Worm (Caenorhabditis elegans) whole organism, young adult: ENCODE results near the gene clc-32.

Experiments used
- B0336.3 ChIP-seq: fragments of 200-800 bp; sonication (Bioruptor generic); IDR thresholded peaks from 2 replicates; pipeline ENCODE4 v1.3.6; 2022; ENCODE audit warnings: missing genetic modification characterization, missing compliant biosample characterization
- D2030.7 ChIP-seq: fragments of 200-800 bp; sonication (Bioruptor generic); IDR thresholded peaks from 2 replicates; pipeline ENCODE4 v1.3.6; 2022; ENCODE audit warnings: missing genetic modification reagents, missing genetic modification characterization, missing compliant biosample characterization
- F22D6.2 ChIP-seq: sonication (generic microtip); optimal IDR thresholded peaks from 2 replicates; lab custom pipeline; 2016; ENCODE audit warnings: mild to moderate bottlenecking, missing genetic modification characterization, missing compliant biosample characterization
- F37B4.10 ChIP-seq: fragments of 200-800 bp; sonication (Bioruptor generic); IDR thresholded peaks from 2 replicates; pipeline ENCODE4 v1.3.6; 2022; ENCODE audit warnings: missing genetic modification characterization, missing compliant biosample characterization
- F39B2.1 ChIP-seq: fragments of 200-800 bp; sonication (Bioruptor generic); IDR thresholded peaks from 2 replicates; pipeline ENCODE4 v1.3.6; 2022; ENCODE audit warnings: missing genetic modification reagents, missing genetic modification characterization, missing compliant biosample characterization
- F57C9.4 ChIP-seq: sonication (generic microtip); optimal IDR thresholded peaks from 2 replicates; lab custom pipeline; 2017; ENCODE audit warnings: mild to moderate bottlenecking, missing genetic modification characterization, missing compliant biosample characterization
- K11D2.4 ChIP-seq: fragments of 200-800 bp; sonication (Bioruptor generic); IDR thresholded peaks from 2 replicates; pipeline ENCODE4 v1.3.6; 2022; ENCODE audit warnings: missing genetic modification reagents, missing genetic modification characterization, missing compliant biosample characterization
- T26A5.8 ChIP-seq: sonication (generic microtip); optimal IDR thresholded peaks from 2 replicates; lab custom pipeline; 2016; ENCODE audit warnings: missing genetic modification characterization, missing compliant biosample characterization
- ZK185.1 ChIP-seq: sonication (generic microtip); optimal IDR thresholded peaks from 2 replicates; lab custom pipeline; 2016; ENCODE audit warnings: mild to moderate bottlenecking, missing genetic modification characterization, missing compliant biosample characterization; ENCODE audit not compliant: poor library complexity, severe bottlenecking
- attf-3 ChIP-seq: fragments of 200-800 bp; sonication (Bioruptor generic); conservative IDR thresholded peaks from 2 replicates; pipeline ENCODE4 v1.3.6; 2022; ENCODE audit warnings: missing genetic modification reagents, missing genetic modification characterization, missing compliant biosample characterization
- cebp-2 ChIP-seq: fragments of 200-800 bp; sonication (Bioruptor generic); IDR thresholded peaks from 2 replicates; pipeline ENCODE4 v1.3.6; 2022; ENCODE audit warnings: missing genetic modification characterization, missing compliant biosample characterization
- ceh-100 ChIP-seq: fragments of 200-800 bp; sonication (Bioruptor generic); IDR thresholded peaks from 2 replicates; pipeline ENCODE4 v1.3.6; 2022; ENCODE audit warnings: missing genetic modification reagents, missing genetic modification characterization, missing compliant biosample characterization
- ceh-58 ChIP-seq: fragments of 200-800 bp; sonication (Bioruptor generic); IDR thresholded peaks from 2 replicates; pipeline ENCODE4 v1.3.6; 2022; ENCODE audit warnings: missing genetic modification characterization, missing compliant biosample characterization
- die-1 ChIP-seq: sonication (generic microtip); optimal IDR thresholded peaks from 2 replicates; lab custom pipeline; 2016; ENCODE audit warnings: missing genotype, mild to moderate bottlenecking, missing genetic modification characterization, missing compliant biosample characterization
- egrh-3 ChIP-seq: fragments of 200-800 bp; sonication (Bioruptor generic); IDR thresholded peaks from 2 replicates; pipeline ENCODE4 v1.3.6; 2022; ENCODE audit warnings: missing genetic modification reagents, missing genetic modification characterization, missing compliant biosample characterization
- ekl-4 ChIP-seq: fragments of 200-800 bp; sonication (Bioruptor generic); IDR thresholded peaks from 2 replicates; pipeline ENCODE4 v1.3.6; 2022; ENCODE audit warnings: missing genetic modification reagents, missing genetic modification characterization, missing compliant biosample characterization
- gei-17 ChIP-seq: fragments of 200-800 bp; sonication (Bioruptor generic); optimal IDR thresholded peaks from 2 replicates; lab custom pipeline; 2018; ENCODE audit warnings: mild to moderate bottlenecking, missing genetic modification characterization, missing compliant biosample characterization
- hmg-1.2 ChIP-seq: fragments of 200-800 bp; sonication (Bioruptor generic); IDR thresholded peaks from 2 replicates; pipeline ENCODE4 v1.3.6; 2022; ENCODE audit warnings: missing genetic modification reagents, missing genetic modification characterization, missing compliant biosample characterization
- let-526 ChIP-seq: fragments of 200-800 bp; sonication (Bioruptor generic); IDR thresholded peaks from 2 replicates; pipeline ENCODE4 v1.3.6; 2022; ENCODE audit warnings: missing genetic modification reagents, missing genetic modification characterization, missing compliant biosample characterization
- lin-35 ChIP-seq, 3 experiments: fragments of 150-350 bp in 2 of 3; sonication (generic microtip) in 1 of 3; optimal IDR thresholded peaks; 2 replicates each; lab custom pipeline; 2014 to 2018; ENCODE audit warnings: missing biosample characterization in 3 of 3, missing genetic modification characterization in 3 of 3, missing genetic modification reagents in 3 of 3
- madf-6 ChIP-seq: fragments of 200-800 bp; sonication (Bioruptor generic); IDR thresholded peaks from 2 replicates; pipeline ENCODE4 v1.3.6; 2022; ENCODE audit warnings: missing genetic modification reagents, missing genetic modification characterization, missing compliant biosample characterization
- nhr-27 ChIP-seq: fragments of 200-800 bp; sonication (Bioruptor generic); optimal IDR thresholded peaks from 2 replicates; lab custom pipeline; 2018; ENCODE audit warnings: mild to moderate bottlenecking, missing genetic modification characterization, moderate library complexity, missing compliant biosample characterization
- nhr-90 ChIP-seq: sonication (generic microtip); optimal IDR thresholded peaks from 2 replicates; lab custom pipeline; 2016; ENCODE audit warnings: missing genotype, mild to moderate bottlenecking, missing genetic modification characterization, missing compliant biosample characterization
- pbrm-1 ChIP-seq: fragments of 200-800 bp; sonication (Bioruptor generic); IDR thresholded peaks from 2 replicates; pipeline ENCODE4 v1.3.6; 2022; ENCODE audit warnings: missing genetic modification reagents, missing genetic modification characterization, missing compliant biosample characterization
- rcor-1 ChIP-seq: fragments of 200-800 bp; sonication (Bioruptor generic); IDR thresholded peaks from 2 replicates; pipeline ENCODE4 v1.3.6; 2022; ENCODE audit warnings: missing genetic modification reagents, missing genetic modification characterization, missing compliant biosample characterization
- rec-8 ChIP-seq, 2 experiments: sonication (generic microtip); optimal IDR thresholded peaks; 2 replicates each; lab custom pipeline; 2016; ENCODE audit warnings: mild to moderate bottlenecking in 2 of 2, missing genetic modification characterization in 2 of 2, missing genetic modification reagents in 2 of 2, missing genotype in 2 of 2, missing biosample characterization in 1 of 2, missing compliant biosample characterization in 1 of 2, moderate library complexity in 1 of 2
- rpc-1 ChIP-seq, 2 experiments: fragments of 150-350 bp in 1 of 2; sonication (generic microtip) in 1 of 2; optimal IDR thresholded peaks; 2 replicates each; lab custom pipeline; 2014 to 2018; ENCODE audit warnings: missing biosample characterization in 1 of 2, missing genetic modification characterization in 1 of 2, missing genetic modification reagents in 1 of 2, missing genotype in 1 of 2
- sea-2 ChIP-seq: fragments of 200-800 bp; sonication (Bioruptor generic); IDR thresholded peaks from 2 replicates; pipeline ENCODE4 v1.3.6; 2022; ENCODE audit warnings: missing genetic modification characterization, missing compliant biosample characterization
- somi-1 ChIP-seq: fragments of 200-800 bp; sonication (Bioruptor generic); optimal IDR thresholded peaks from 2 replicates; lab custom pipeline; 2018; ENCODE audit warnings: mild to moderate bottlenecking, missing genetic modification characterization, missing compliant biosample characterization
- tbp1 ChIP-seq: fragments of 200-800 bp; sonication (Bioruptor generic); optimal IDR thresholded peaks from 2 replicates; lab custom pipeline; 2018; ENCODE audit warnings: mild to moderate bottlenecking, missing genetic modification characterization, missing compliant biosample characterization
- unc-130 ChIP-seq: sonication (generic microtip); optimal IDR thresholded peaks from 2 replicates; lab custom pipeline; 2016; ENCODE audit warnings: missing genetic modification reagents, missing genetic modification characterization, missing compliant biosample characterization
- unc-62 ChIP-seq: fragments of 150-350 bp; optimal IDR thresholded peaks from 2 replicates; lab custom pipeline; 2014; ENCODE audit warnings: missing biosample characterization, missing genetic modification reagents, missing genetic modification characterization
- zfh-2 ChIP-seq: fragments of 200-800 bp; sonication (Bioruptor generic); conservative IDR thresholded peaks from 2 replicates; pipeline ENCODE4 v1.3.6; 2022; ENCODE audit warnings: missing genetic modification reagents, missing genetic modification characterization, missing compliant biosample characterization
- ztf-18 ChIP-seq: sonication (generic microtip); optimal IDR thresholded peaks from 2 replicates; lab custom pipeline; 2016; ENCODE audit warnings: missing genotype, mild to moderate bottlenecking, missing genetic modification characterization, missing compliant biosample characterization
- ztf-22 ChIP-seq: fragments of 200-800 bp; sonication (Bioruptor generic); optimal IDR thresholded peaks from 2 replicates; lab custom pipeline; 2018; ENCODE audit warnings: mild to moderate bottlenecking, missing genetic modification characterization, moderate library complexity, missing compliant biosample characterization
- ztf-26 ChIP-seq: sonication (generic microtip); optimal IDR thresholded peaks from 2 replicates; lab custom pipeline; 2017; ENCODE audit warnings: missing genetic modification characterization, missing compliant biosample characterization

clc-32 gene

DNA sequence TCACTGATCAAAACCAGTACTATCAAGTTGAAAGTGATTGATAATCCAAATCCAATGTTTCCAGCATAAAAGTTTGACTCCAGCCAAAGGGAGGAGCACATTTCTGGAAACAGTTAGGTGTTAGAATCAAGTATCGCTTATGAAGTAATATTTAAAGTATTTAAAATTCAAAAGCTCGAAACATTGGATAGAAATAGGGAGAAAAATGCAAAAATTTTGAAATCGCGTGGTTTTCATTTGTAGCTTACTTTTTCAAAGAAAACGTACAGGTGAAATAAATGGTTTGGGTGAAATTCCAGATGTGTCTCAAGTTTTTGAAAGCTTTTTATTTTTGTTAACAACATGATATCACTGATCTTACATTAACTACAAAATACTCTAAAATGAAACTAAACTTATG is 28.1 kb upstream of the clc-32 start, which contains the start of gene str-111:
Gene str-111 (minus strand): TSS at position 101 of the 400 bp plus-strand sequence.
- TF ChIP-seq ZK185.1 (tag; lab: Kevin White, UChicago), result no peak
- no peak for TF ChIP-seq unc-130
- no peak for TF ChIP-seq ztf-26 (tag; lab: Kevin White, UChicago)
- no peak for TF ChIP-seq die-1
- TF ChIP-seq T26A5.8 (tag; lab: Kevin White, UChicago), result no peak
- TF ChIP-seq K11D2.4 (GFP tag; lab: Robert Waterston, UW), result no peak
- TF ChIP-seq ekl-4, result no peak
- no peak for TF ChIP-seq madf-6 (GFP tag; lab: Robert Waterston, UW)
- TF ChIP-seq D2030.7 (GFP tag; lab: Robert Waterston, UW), result no peak
- TF ChIP-seq ceh-100, result no peak
- no peak for TF ChIP-seq F57C9.4 (tag; lab: Kevin White, UChicago)
- TF ChIP-seq unc-62 (GFP tag; lab: Kevin White, UChicago), result no peak
- TF ChIP-seq rec-8 (tag; optimal IDR thresholded peaks at IDR 0.05; lab: Kevin White, UChicago), result no peak
- TF ChIP-seq ztf-22, result no peak
- no peak for TF ChIP-seq lin-35 (GFP tag; optimal IDR thresholded peaks at IDR 0.05; lab: Kevin White, UChicago)
- TF ChIP-seq sea-2 (GFP tag; lab: Robert Waterston, UW), result no peak
- no peak for TF ChIP-seq cebp-2 (GFP tag; lab: Robert Waterston, UW)
- no peak for TF ChIP-seq attf-3 (GFP tag; lab: Robert Waterston, UW)

- no peak for TF ChIP-seq rpc-1 (optimal IDR thresholded peaks at IDR 0.05; lab: Kevin White, UChicago)
- TF ChIP-seq rpc-1 (tag; optimal IDR thresholded peaks at IDR 0.05; lab: Kevin White, UChicago), result no peak
- TF ChIP-seq gei-17 (GFP tag; lab: Kevin White, UChicago), result no peak
- TF ChIP-seq nhr-27, result no peak
- no peak for TF ChIP-seq ceh-100
- TF ChIP-seq tbp1 (GFP tag; lab: Kevin White, UChicago), result no peak
Observed at ce11 chrV:16165936-16166335, 25.0 kb upstream of the clc-32 start, which contains the start of gene str-108. str-108 (plus strand) TSS chrV:16166236.

DNA sequence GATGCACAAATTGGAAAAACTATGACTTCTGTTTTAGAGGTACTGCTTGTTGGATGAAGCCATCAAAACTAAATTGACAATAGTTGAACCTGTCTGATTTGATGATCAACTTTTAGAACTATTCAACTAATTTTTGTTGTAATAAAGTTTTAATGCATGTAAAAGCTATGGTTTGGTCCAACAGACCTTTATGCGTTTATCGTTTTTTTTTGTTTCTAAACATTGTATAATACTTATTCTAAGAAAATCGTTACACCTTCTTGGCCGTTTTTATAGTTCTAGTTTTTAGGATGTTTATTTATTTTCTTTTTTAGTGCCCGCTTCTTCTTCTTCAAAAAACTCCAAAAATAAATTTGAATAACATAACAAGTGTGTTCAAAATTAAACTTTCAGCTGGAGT is 22.7 kb upstream of the clc-32 start, which contains the start of gene F10A3.12:
Gene F10A3.12 (plus strand): TSS at position 301 of the 400 bp plus-strand sequence.
- TF ChIP-seq nhr-90, result no peak
- no peak for TF ChIP-seq F57C9.4 (tag; lab: Kevin White, UChicago)
- TF ChIP-seq D2030.7 (GFP tag; lab: Robert Waterston, UW), result no peak
- no peak for TF ChIP-seq somi-1 (GFP tag; lab: Kevin White, UChicago)
- TF ChIP-seq egrh-3, result no peak
- no peak for TF ChIP-seq F37B4.10 (GFP tag; lab: Robert Waterston, UW)
- TF ChIP-seq rec-8 (tag; optimal IDR thresholded peaks at IDR 0.05; lab: Kevin White, UChicago), result no peak
- TF ChIP-seq rcor-1 (GFP tag; lab: Robert Waterston, UW), result no peak
- TF ChIP-seq F22D6.2, result no peak
- no peak for TF ChIP-seq let-526 (GFP tag; lab: Robert Waterston, UW)
- TF ChIP-seq F39B2.1 (GFP tag; lab: Robert Waterston, UW), result no peak
- TF ChIP-seq pbrm-1 (GFP tag; lab: Robert Waterston, UW), result no peak
- no peak for TF ChIP-seq ceh-58 (GFP tag; lab: Robert Waterston, UW)
- no peak for TF ChIP-seq zfh-2 (GFP tag; lab: Robert Waterston, UW)
- TF ChIP-seq ztf-18 (tag; lab: Kevin White, UChicago), result no peak
- no peak for TF ChIP-seq B0336.3
- no peak for TF ChIP-seq hmg-1.2 (GFP tag; lab: Robert Waterston, UW)
